Worm (Caenorhabditis elegans) whole organism, young adult: ENCODE measurements around the gene fbxa-98.
"Not testable (repeated sequence)": the region's sequence is repeated elsewhere in the genome, so short reads cannot be mapped to it uniquely, and the experiment has no call there.

Experiments
- B0261.1 ChIP-seq: sonication (generic microtip); optimal IDR thresholded peaks from 2 replicates; lab custom pipeline; 2016; ENCODE audit warnings: mild to moderate bottlenecking, missing genetic modification characterization, moderate library complexity, missing compliant biosample characterization
- F52B5.7 ChIP-seq: sonication (generic microtip); optimal IDR thresholded peaks from 2 replicates; lab custom pipeline; 2016; ENCODE audit warnings: mild to moderate bottlenecking, missing genetic modification characterization, missing compliant biosample characterization
- T26A5.8 ChIP-seq: sonication (generic microtip); optimal IDR thresholded peaks from 2 replicates; lab custom pipeline; 2016; ENCODE audit warnings: missing genetic modification characterization, missing compliant biosample characterization
- Y53F4B.3 ChIP-seq: fragments of 200-800 bp; sonication (Bioruptor generic); IDR thresholded peaks from 2 replicates; pipeline ENCODE4 v1.3.6; 2022; ENCODE audit warnings: missing genetic modification reagents, missing genetic modification characterization, missing compliant biosample characterization
- Y56A3A.18 ChIP-seq: fragments of 200-800 bp; sonication (Bioruptor generic); IDR thresholded peaks from 2 replicates; pipeline ENCODE4 v1.3.6; 2022; ENCODE audit warnings: missing genetic modification reagents, missing genetic modification characterization, missing compliant biosample characterization
- Y79H2A.3 ChIP-seq: fragments of 200-800 bp; sonication (Bioruptor generic); conservative IDR thresholded peaks from 2 replicates; pipeline ENCODE4 v1.3.6; 2022; ENCODE audit warnings: missing genetic modification reagents, missing genetic modification characterization, missing compliant biosample characterization
- ZK185.1 ChIP-seq: sonication (generic microtip); optimal IDR thresholded peaks from 2 replicates; lab custom pipeline; 2016; ENCODE audit warnings: mild to moderate bottlenecking, missing genetic modification characterization, missing compliant biosample characterization; ENCODE audit not compliant: poor library complexity, severe bottlenecking
- atf-7 ChIP-seq: sonication (generic microtip); optimal IDR thresholded peaks from 2 replicates; lab custom pipeline; 2017; ENCODE audit warnings: mild to moderate bottlenecking, missing genetic modification characterization, missing compliant biosample characterization
- attf-5 ChIP-seq: fragments of 200-800 bp; sonication (Bioruptor generic); optimal IDR thresholded peaks from 2 replicates; lab custom pipeline; 2018; ENCODE audit warnings: mild to moderate bottlenecking, missing genetic modification characterization, missing compliant biosample characterization
- attf-6 ChIP-seq: fragments of 200-800 bp; sonication (Bioruptor generic); IDR thresholded peaks from 2 replicates; pipeline ENCODE4 v1.3.6; 2022; ENCODE audit warnings: missing genetic modification reagents, missing genetic modification characterization, missing compliant biosample characterization
- ceh-100 ChIP-seq: fragments of 200-800 bp; sonication (Bioruptor generic); IDR thresholded peaks from 2 replicates; pipeline ENCODE4 v1.3.6; 2022; ENCODE audit warnings: missing genetic modification reagents, missing genetic modification characterization, missing compliant biosample characterization
- ceh-40 ChIP-seq: fragments of 200-800 bp; sonication (Bioruptor generic); IDR thresholded peaks from 2 replicates; pipeline ENCODE4 v1.3.6; 2022; ENCODE audit warnings: missing genetic modification characterization, missing compliant biosample characterization
- die-1 ChIP-seq: sonication (generic microtip); optimal IDR thresholded peaks from 2 replicates; lab custom pipeline; 2016; ENCODE audit warnings: missing genotype, mild to moderate bottlenecking, missing genetic modification characterization, missing compliant biosample characterization
- dox-1 ChIP-seq: fragments of 200-800 bp; sonication (Bioruptor generic); IDR thresholded peaks from 2 replicates; pipeline ENCODE4 v1.3.6; 2022; ENCODE audit warnings: missing genetic modification reagents, missing genetic modification characterization, missing compliant biosample characterization
- dpl-1 ChIP-seq: fragments of 150-350 bp; optimal IDR thresholded peaks from 2 replicates; lab custom pipeline; 2014; ENCODE audit warnings: missing biosample characterization, missing genetic modification reagents, missing genetic modification characterization
- egl-18 ChIP-seq: fragments of 200-800 bp; sonication (Bioruptor generic); IDR thresholded peaks from 2 replicates; pipeline ENCODE4 v1.3.6; 2022; ENCODE audit warnings: missing genetic modification reagents, missing genetic modification characterization, missing compliant biosample characterization
- egrh-3 ChIP-seq: fragments of 200-800 bp; sonication (Bioruptor generic); IDR thresholded peaks from 2 replicates; pipeline ENCODE4 v1.3.6; 2022; ENCODE audit warnings: missing genetic modification reagents, missing genetic modification characterization, missing compliant biosample characterization
- ekl-4 ChIP-seq: fragments of 200-800 bp; sonication (Bioruptor generic); IDR thresholded peaks from 2 replicates; pipeline ENCODE4 v1.3.6; 2022; ENCODE audit warnings: missing genetic modification reagents, missing genetic modification characterization, missing compliant biosample characterization
- hlh-26 ChIP-seq: fragments of 200-800 bp; sonication (Bioruptor generic); conservative IDR thresholded peaks from 2 replicates; pipeline ENCODE4 v1.3.6; 2022; ENCODE audit warnings: missing genetic modification reagents, missing genetic modification characterization, missing compliant biosample characterization
- hsf-1 ChIP-seq: fragments of 200-800 bp; sonication (Bioruptor generic); IDR thresholded peaks from 2 replicates; pipeline ENCODE4 v1.3.6; 2022; ENCODE audit warnings: missing genetic modification reagents, missing genetic modification characterization, missing compliant biosample characterization
- lag-1 ChIP-seq: fragments of 200-800 bp; sonication (Bioruptor generic); IDR thresholded peaks from 2 replicates; pipeline ENCODE4 v1.3.6; 2022; ENCODE audit warnings: missing genetic modification reagents, missing genetic modification characterization, missing compliant biosample characterization
- lin-35 ChIP-seq, 3 experiments: fragments of 150-350 bp in 2 of 3; sonication (generic microtip) in 1 of 3; optimal IDR thresholded peaks; 2 replicates each; lab custom pipeline; 2014 to 2018; ENCODE audit warnings: missing biosample characterization in 3 of 3, missing genetic modification characterization in 3 of 3, missing genetic modification reagents in 3 of 3
- madf-6 ChIP-seq: fragments of 200-800 bp; sonication (Bioruptor generic); IDR thresholded peaks from 2 replicates; pipeline ENCODE4 v1.3.6; 2022; ENCODE audit warnings: missing genetic modification reagents, missing genetic modification characterization, missing compliant biosample characterization
- mcd-1 ChIP-seq: fragments of 200-800 bp; sonication (Bioruptor generic); IDR thresholded peaks from 2 replicates; pipeline ENCODE4 v1.3.6; 2022; ENCODE audit warnings: missing genetic modification reagents, missing genetic modification characterization, missing compliant biosample characterization
- mel-28 ChIP-seq: sonication (generic microtip); optimal IDR thresholded peaks from 2 replicates; lab custom pipeline; 2016; ENCODE audit warnings: borderline replicate concordance, mild to moderate bottlenecking, missing genetic modification characterization, missing compliant biosample characterization
- nhr-90 ChIP-seq: sonication (generic microtip); optimal IDR thresholded peaks from 2 replicates; lab custom pipeline; 2016; ENCODE audit warnings: missing genotype, mild to moderate bottlenecking, missing genetic modification characterization, missing compliant biosample characterization
- pbrm-1 ChIP-seq: fragments of 200-800 bp; sonication (Bioruptor generic); IDR thresholded peaks from 2 replicates; pipeline ENCODE4 v1.3.6; 2022; ENCODE audit warnings: missing genetic modification reagents, missing genetic modification characterization, missing compliant biosample characterization
- rpc-1 ChIP-seq, 2 experiments: fragments of 150-350 bp in 1 of 2; sonication (generic microtip) in 1 of 2; optimal IDR thresholded peaks; 2 replicates each; lab custom pipeline; 2014 to 2018; ENCODE audit warnings: missing biosample characterization in 1 of 2, missing genetic modification characterization in 1 of 2, missing genetic modification reagents in 1 of 2, missing genotype in 1 of 2
- sdz-38 ChIP-seq: sonication (generic microtip); optimal IDR thresholded peaks from 2 replicates; lab custom pipeline; 2016; ENCODE audit warnings: missing genotype, missing genetic modification characterization, missing compliant biosample characterization
- sea-2 ChIP-seq: fragments of 200-800 bp; sonication (Bioruptor generic); IDR thresholded peaks from 2 replicates; pipeline ENCODE4 v1.3.6; 2022; ENCODE audit warnings: missing genetic modification characterization, missing compliant biosample characterization
- snpc-4 ChIP-seq, 5 experiments: fragments of 150-350 bp in 1 of 5; sonication (generic microtip) in 4 of 5; optimal IDR thresholded peaks; 2 replicates each; lab custom pipeline; 2014 to 2018; ENCODE audit warnings: missing genetic modification characterization in 5 of 5, missing biosample characterization in 3 of 5, antibody characterized with exemption in 2 of 5, mild to moderate bottlenecking in 2 of 5, missing compliant biosample characterization in 2 of 5, missing genotype in 2 of 5, moderate library complexity in 2 of 5, missing genetic modification reagents in 1 of 5
- tbp1 ChIP-seq: fragments of 200-800 bp; sonication (Bioruptor generic); optimal IDR thresholded peaks from 2 replicates; lab custom pipeline; 2018; ENCODE audit warnings: mild to moderate bottlenecking, missing genetic modification characterization, missing compliant biosample characterization
- tbx-9 ChIP-seq: sonication (generic microtip); optimal IDR thresholded peaks from 2 replicates; lab custom pipeline; 2016; ENCODE audit warnings: borderline replicate concordance, missing genetic modification characterization, inconsistent platforms, missing compliant biosample characterization
- ztf-25 ChIP-seq: fragments of 200-800 bp; sonication (Bioruptor generic); IDR thresholded peaks from 2 replicates; pipeline ENCODE4 v1.3.6; 2022; ENCODE audit warnings: missing genetic modification reagents, missing genetic modification characterization, missing compliant biosample characterization

The fbxa-98 gene

ce11 chrIV:13667975-13668374 lies 34.8 kb downstream of the fbxa-98 start:
- peak; percentile 37 for TF ChIP-seq rpc-1 (optimal IDR thresholded peaks at IDR 0.05; lab: Kevin White, UChicago)
- TF ChIP-seq rpc-1 (tag; optimal IDR thresholded peaks at IDR 0.05; lab: Kevin White, UChicago); snpc-4 (GFP tag; optimal IDR thresholded peaks at IDR 0.05; lab: Kevin White, UChicago): not testable (repeated sequence)
- peak; percentile 67 for TF ChIP-seq mel-28 (tag; lab: Kevin White, UChicago)
- 0 out of 2 replicates have a peak, but pooled peaks have one; percentile 43 for TF ChIP-seq ztf-25 (GFP tag; lab: Robert Waterston, UW)
- TF ChIP-seq ceh-40 (GFP tag; lab: Robert Waterston, UW), result 0 out of 2 replicates have a peak, but pooled peaks have one; percentile 21
- peak; percentile 32; the same call in 1 of the 2 replicates for TF ChIP-seq Y53F4B.3 (GFP tag; lab: Robert Waterston, UW)
- TF ChIP-seq hsf-1, result peak; percentile 98
- 0 out of 2 replicates have a peak, but pooled peaks have one; percentile 67 for TF ChIP-seq attf-6 (GFP tag; lab: Robert Waterston, UW)
- peak; percentile 58; the same call in 1 of the 2 replicates for TF ChIP-seq Y79H2A.3
- TF ChIP-seq egrh-3, result peak; percentile 45
- peak; percentile 76 for TF ChIP-seq ekl-4 (GFP tag; lab: Robert Waterston, UW)
- TF ChIP-seq Y56A3A.18 (GFP tag; lab: Robert Waterston, UW), result 0 out of 2 replicates have a peak, but pooled peaks have one; percentile 69
- peak in 1 of 4 experiments; percentile 51 for TF ChIP-seq snpc-4 (tag; optimal IDR thresholded peaks at IDR 0.05; lab: Kevin White, UChicago)
- TF ChIP-seq ceh-100 (GFP tag; lab: Robert Waterston, UW), result 0 out of 2 replicates have a peak, but pooled peaks have one; percentile 27
- TF ChIP-seq madf-6 (GFP tag; lab: Robert Waterston, UW), result peak; percentile 61; the same call in 1 of the 2 replicates

- TF ChIP-seq sdz-38 (tag; lab: Kevin White, UChicago), result no peak
- TF ChIP-seq mcd-1 (GFP tag; lab: Robert Waterston, UW), result no peak
- TF ChIP-seq sea-2 (GFP tag; lab: Robert Waterston, UW), result no peak
- TF ChIP-seq, all 124 proteins: peak for 0
These were observed 40.3 kb downstream of the fbxa-98 start, which contains the start of gene oac-48 for ce11 chrIV:13673504-13673903. Gene oac-48, plus strand, starts transcription at chrIV:13673804.

ce11 chrIV:13678649-13679048 lies 45.4 kb downstream of the fbxa-98 start, which contains the start of gene srlf-26:
Gene srlf-26, plus strand, starts transcription at chrIV:13678949.
- TF ChIP-seq F52B5.7, result no peak
- no peak for TF ChIP-seq lin-35 (GFP tag; optimal IDR thresholded peaks at IDR 0.05; lab: Kevin White, UChicago)
- TF ChIP-seq dpl-1 (GFP tag; lab: Kevin White, UChicago), result no peak
- no peak for TF ChIP-seq dox-1 (GFP tag; lab: Robert Waterston, UW)
- TF ChIP-seq B0261.1 (tag; lab: Kevin White, UChicago), result no peak
- no peak for TF ChIP-seq hlh-26 (GFP tag; lab: Robert Waterston, UW)
- TF ChIP-seq T26A5.8 (tag; lab: Kevin White, UChicago), result no peak
- no peak for TF ChIP-seq tbp1 (GFP tag; lab: Kevin White, UChicago)
- TF ChIP-seq egl-18 (GFP tag; lab: Robert Waterston, UW), result no peak
- TF ChIP-seq atf-7, result no peak
- no peak for TF ChIP-seq lag-1 (GFP tag; lab: Robert Waterston, UW)
- no peak for TF ChIP-seq die-1
- TF ChIP-seq tbx-9 (tag; lab: Kevin White, UChicago), result no peak
- no peak for TF ChIP-seq pbrm-1 (GFP tag; lab: Robert Waterston, UW)
- no peak for TF ChIP-seq ZK185.1
- no peak for TF ChIP-seq sea-2 (GFP tag; lab: Robert Waterston, UW)
- TF ChIP-seq attf-5 (GFP tag; lab: Kevin White, UChicago), result no peak
- no peak for TF ChIP-seq nhr-90 (tag; lab: Kevin White, UChicago)
